Fruit fly (Drosophila melanogaster): ENCODE results near the gene Sk1.

Gene Sk1

DNA sequence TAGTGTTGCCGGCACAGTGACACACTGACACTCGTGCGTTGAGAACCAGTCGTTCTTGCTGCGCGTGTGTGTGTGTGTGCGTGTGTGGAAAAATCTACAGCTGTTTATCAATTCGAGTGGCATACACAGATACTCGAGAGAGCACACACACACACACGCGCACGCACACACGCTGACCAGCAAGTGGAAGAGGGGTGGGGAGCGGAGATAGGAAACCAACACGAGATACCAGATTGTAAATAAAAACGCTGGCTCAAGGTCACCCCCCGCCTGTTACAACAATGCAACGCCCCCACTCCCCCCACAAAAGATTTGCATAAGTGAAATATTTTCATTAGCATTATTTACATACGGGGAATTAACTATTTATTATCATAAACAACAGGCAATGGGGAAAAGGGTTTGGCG, 15.1 kb upstream of the Sk1 start:
- no peak for TF ChIP-seq CTCF (optimal IDR thresholded peaks at IDR 0.05)
- TF ChIP-seq CG8478 (optimal IDR thresholded peaks at IDR 0.05), result no peak

DNA sequence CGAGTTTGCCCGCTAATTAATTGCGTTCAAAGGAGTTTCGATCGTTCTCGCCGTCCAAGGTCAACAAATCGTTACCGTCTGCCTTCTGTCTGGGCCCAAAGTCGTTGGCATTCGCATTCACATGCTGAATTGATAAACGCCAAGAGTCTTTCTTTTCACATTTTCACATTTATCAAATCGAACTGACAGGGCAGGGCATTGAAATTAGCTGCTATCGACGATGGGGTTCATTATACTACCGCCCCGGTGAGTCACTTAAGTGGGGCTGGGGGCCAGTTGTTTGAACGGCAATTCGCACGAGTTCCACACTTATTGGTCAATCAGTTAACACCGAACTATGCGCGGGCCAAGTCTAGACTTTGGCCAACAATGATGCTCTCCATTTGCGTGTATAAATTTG, 11.4 kb upstream of the Sk1 start:
- no peak for TF ChIP-seq CG8478 (optimal IDR thresholded peaks at IDR 0.05)
- no peak for TF ChIP-seq CTCF (optimal IDR thresholded peaks at IDR 0.05)

DNA sequence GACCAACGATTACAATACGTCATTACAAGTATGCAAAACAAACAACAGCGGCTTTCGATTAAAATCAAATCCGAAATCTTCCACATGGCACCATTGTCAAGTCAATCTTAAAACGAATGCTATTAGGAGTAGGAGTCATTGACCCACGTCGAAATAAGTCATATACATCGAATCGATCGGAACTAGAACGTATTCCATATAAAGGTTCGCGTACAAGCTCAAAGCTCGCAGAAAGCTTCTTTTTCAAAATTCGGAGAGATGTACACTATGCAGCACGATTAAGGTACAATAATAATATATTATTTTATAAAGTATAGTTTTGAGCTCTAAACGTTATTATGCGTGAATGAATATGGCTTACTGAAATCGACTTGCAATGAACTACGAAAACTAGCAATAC, 8.4 kb upstream of the Sk1 start:
- no peak for TF ChIP-seq CG8478 (optimal IDR thresholded peaks at IDR 0.05)
- TF ChIP-seq CTCF (optimal IDR thresholded peaks at IDR 0.05), result no peak

DNA sequence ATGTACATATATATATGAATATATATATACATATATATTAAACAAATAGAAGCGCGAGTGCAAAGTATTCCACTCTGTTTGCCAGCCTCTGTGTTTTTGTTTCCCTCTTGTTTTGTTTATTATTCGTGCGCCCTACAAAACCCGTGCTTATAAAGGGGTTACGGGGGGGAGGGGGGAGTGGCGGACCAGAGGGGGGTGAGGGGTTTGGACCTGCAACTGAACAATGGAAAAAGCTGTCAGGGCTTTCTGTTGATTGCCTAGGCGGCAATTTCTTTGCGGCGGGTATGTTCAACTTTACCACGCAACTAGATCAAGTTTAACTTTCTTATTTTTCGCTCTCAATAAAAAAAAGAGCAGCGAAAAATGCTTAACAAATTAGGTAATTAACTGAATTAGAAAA, 3.1 kb upstream of the Sk1 start:
- TF ChIP-seq CTCF (optimal IDR thresholded peaks at IDR 0.05) (no peak), CG8478 (optimal IDR thresholded peaks at IDR 0.05) (no peak)

DNA sequence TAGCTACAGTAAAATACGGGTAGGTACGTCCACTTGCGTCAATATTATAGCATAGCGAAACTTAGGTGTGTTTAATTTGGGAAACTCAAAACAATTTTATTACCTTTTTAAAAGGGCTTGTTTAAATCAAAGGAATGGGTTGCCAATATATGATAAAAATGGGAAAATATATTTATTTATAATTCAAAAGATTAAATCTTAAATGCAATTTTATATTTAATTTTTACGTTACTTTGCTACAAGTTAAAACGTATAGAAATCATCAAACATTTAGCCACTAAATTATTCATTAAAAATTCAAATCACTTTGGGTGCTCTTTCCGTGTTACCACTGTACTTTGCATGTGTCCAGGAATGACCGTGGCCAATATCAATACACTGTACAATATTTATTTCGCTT, 1.4 kb upstream of the Sk1 start:
- TF ChIP-seq CTCF (optimal IDR thresholded peaks at IDR 0.05) (no peak), CG8478 (optimal IDR thresholded peaks at IDR 0.05) (no peak)

DNA sequence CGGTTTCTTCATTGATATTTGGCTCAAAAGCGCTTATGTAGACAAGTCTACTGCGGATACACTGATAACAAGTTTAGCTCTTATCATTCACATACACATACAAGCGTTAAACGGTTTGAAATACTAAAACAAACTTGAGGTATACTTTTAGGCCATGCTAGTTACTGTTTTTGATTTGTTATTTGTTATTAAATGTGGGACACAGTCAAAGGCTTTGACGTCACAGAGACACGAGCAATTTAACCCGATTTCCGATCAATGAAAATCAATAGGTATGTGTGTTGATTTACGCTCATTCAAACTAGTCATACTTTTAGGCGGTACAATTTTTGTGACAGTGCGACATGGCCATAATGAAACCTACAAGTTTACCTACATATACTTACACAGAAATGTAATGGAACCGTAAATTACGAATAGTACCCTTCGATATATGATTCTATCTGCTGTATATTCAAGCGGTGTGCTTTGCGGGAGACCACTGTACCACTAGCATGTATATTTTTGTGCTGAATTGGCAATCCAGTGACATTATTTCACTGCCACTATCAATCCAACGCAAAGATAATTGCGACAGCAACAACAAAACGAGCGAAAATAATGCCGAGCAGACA, 4.6 kb downstream of the Sk1 start:
- TF ChIP-seq CG8478 (optimal IDR thresholded peaks at IDR 0.05) (no peak), CTCF (optimal IDR thresholded peaks at IDR 0.05) (no peak)

DNA sequence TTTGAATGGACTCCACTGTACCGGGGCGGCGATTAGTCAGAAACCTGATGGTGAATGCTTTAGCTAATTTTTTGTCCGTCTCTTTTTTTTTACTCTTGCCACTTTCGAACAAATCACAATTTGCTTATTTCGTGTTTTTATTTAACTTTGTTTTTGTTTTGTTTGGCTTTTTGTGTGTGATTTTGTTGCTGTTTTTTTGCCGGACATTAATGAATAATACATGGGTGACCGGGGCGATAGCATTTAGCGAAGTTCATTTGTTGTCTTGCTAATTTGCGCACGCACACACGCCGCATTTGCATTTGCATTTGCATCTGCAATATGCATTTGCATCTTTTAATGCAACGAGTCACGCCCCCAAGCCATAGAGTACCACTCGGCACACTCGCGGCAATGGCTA, 6.3 kb downstream of the Sk1 start:
- TF ChIP-seq CG8478 (optimal IDR thresholded peaks at IDR 0.05) (no peak), CTCF (optimal IDR thresholded peaks at IDR 0.05) (no peak)

DNA sequence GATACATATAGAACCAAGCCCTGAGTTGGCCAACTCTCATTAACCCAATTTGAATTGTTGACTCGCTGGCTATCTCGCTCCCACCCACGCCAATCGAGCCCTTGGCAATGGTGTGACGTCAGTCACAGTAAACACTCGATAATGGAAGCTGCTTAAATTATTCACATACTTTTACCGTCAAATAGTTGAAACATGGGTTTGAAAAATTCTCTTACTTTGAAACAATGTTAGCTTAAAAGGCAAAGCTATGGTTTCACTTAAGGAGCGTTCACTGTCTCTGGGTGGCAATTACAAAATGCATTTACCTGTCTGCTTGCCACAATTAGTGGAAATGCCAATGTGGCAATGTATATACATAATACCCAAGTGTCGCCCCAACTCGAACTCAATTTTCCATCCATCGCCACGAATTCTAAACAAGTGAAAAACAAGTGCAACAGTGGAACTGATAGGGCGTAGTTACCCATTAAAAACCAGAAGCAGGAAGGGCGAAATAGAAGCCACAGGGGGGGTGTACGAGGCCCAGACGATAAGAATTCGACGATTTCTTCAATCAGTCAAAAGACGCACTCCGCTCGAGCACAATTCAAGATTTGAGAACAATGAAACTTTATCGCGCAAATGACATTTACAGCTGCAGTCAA, 7.3 kb downstream of the Sk1 start:
- TF ChIP-seq CG8478 (optimal IDR thresholded peaks at IDR 0.05) (no peak), CTCF (optimal IDR thresholded peaks at IDR 0.05) (no peak)

DNA sequence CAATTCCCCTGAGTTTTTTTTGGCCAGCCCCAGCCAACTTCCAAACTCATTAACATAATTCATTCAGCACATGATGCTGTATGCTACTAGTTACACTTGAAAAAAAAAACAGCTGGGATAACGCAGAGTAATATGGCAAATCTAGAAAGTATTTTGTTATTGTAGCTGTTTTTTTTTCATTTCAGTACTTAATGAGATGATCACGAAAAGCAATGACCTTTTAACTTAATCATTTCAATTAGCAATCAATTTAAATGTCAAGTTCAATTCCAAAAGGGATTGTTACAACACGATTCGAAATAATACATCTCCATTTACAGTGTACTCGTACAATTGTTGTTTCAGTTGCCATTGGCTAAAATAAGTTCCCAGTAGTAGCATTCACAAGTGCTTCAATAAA, 8.1 kb downstream of the Sk1 start:
- no peak for TF ChIP-seq CTCF (optimal IDR thresholded peaks at IDR 0.05)
- TF ChIP-seq CG8478 (optimal IDR thresholded peaks at IDR 0.05), result no peak

DNA sequence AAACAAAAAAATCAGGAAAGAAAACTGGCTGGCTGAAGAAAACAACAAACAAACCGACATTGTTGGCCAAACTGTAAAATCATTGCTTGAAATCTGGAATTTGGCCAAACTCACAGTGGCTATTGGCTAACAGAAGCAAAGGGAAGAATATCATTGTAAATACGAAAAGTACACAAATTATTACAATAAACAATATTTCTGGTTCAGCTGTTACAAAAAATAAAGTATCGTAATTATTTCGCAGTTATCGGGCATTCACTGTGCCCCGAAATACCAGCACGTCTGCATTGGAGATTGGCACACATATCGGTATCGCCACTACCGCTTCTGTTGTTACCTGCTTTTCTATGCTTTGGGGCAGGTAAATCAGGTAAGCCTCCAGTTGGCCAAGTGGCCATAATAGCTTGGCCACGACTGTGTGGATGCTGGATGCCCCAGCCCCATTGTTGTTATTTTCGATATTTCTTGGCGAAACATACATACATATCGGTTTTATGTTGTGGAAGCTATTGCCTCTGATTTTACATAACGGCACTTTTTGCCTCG, 8.8 kb downstream of the Sk1 start:
- no peak for TF ChIP-seq CTCF (optimal IDR thresholded peaks at IDR 0.05)
- TF ChIP-seq CG8478 (optimal IDR thresholded peaks at IDR 0.05), result no peak

DNA sequence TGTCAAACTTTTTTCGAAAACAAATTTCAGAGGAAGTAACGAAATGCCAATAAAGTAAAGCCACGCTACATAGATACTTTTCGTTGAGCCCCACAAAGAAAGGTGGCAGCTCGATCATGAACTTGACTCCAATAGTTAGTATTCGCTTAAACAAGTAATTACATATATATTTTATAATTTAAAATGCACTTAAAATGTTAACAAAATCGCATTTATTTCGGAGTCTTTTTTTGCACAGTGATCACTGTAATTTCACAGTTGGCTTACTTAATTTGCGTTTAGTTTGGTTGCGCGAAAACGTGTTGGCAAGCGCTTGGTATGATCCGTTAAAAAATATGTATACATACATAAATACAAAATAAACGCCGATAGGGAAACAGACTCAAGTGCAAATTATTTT, 9.3 kb downstream of the Sk1 start:
- no peak for TF ChIP-seq CTCF (optimal IDR thresholded peaks at IDR 0.05)
- no peak for TF ChIP-seq CG8478 (optimal IDR thresholded peaks at IDR 0.05)

DNA sequence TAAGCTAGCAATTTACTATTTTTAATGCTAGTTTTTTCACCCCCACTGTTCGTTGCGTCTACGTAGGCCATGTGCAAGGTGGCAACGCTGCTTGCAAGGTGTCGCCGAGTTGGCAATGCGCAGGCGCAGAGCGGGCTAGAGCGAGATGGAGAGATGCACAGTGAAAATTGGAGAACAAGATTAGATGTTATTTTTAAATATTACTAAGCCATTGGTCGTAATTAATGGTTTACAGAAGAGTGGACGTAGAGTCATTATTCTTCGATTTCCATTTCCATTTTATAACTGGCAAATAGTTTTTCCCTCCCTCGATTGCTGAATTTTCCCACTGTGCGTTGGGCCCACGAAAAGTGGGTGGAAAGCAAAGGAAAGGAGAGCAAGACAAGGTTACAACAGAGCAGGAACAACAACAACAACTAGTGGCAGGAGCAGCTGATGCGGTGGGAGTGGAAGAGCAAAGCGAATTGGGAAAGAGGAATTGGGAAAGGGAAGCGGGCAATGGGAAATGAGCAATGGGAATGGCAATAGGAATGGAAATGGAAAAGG, 10.6 kb downstream of the Sk1 start:
- no peak for TF ChIP-seq CG8478 (optimal IDR thresholded peaks at IDR 0.05)
- TF ChIP-seq CTCF (optimal IDR thresholded peaks at IDR 0.05), result no peak

DNA sequence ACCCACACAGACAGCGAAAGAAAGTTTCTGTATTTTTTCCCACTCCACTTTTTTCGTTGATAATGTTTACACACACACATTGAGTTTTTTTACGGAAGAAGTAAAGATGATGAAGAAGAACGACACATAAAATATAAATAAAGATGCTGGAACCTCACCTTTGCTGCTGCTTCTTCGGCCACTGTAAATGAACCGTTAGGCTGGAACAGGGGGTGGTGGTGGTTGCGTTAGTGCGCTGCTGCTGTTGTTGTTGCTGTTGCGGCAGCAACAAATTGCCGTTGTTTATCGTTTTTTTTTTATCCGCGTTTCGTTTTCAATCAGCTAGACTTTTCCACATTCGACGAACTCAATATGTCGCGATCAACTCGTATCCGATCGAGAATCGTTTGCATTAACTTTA, 11.3 kb downstream of the Sk1 start:
- no peak for TF ChIP-seq CG8478 (optimal IDR thresholded peaks at IDR 0.05)
- no peak for TF ChIP-seq CTCF (optimal IDR thresholded peaks at IDR 0.05)

DNA sequence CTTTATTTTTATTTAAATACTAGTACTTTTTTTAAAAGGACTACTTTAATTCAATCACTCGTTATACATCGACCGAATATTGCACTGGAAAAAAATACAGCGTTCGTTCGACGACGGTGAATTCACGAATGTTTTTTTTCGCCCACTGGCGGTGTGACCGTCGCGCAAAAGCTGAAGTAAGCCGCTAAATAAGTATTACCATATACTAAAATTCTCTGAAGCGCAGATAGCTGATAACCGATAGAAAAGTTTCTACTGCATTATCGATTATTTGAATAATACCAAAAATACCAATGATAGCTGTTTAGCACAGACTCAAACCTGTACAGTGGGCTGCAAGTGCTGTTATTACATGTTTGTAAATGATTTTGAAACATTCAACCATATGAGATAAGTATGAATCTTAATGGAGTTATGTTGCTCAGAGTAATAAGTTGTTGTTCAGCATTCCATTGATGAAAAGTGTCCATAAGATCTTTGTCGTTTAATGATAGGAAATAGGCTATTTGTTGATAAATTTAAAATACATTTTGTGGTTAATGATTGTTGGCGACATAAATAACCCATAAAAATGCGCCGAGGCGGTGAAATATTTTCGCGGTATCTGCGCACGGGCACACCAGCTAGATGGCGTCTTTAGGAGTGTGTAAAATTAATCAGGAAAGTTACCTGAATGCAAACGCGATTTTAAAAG, 12.0 kb downstream of the Sk1 start, which contains the start of the genes Evi5 and HP5:
Gene Evi5 (minus strand): TSS at position 198 of the 694 bp plus-strand sequence.
Gene HP5 (plus strand): TSS at position 598 of the 694 bp plus-strand sequence.
- TF ChIP-seq CG8478 (optimal IDR thresholded peaks at IDR 0.05) (no peak), CTCF (optimal IDR thresholded peaks at IDR 0.05) (peak in 1 of 2 experiments; percentile 52)

DNA sequence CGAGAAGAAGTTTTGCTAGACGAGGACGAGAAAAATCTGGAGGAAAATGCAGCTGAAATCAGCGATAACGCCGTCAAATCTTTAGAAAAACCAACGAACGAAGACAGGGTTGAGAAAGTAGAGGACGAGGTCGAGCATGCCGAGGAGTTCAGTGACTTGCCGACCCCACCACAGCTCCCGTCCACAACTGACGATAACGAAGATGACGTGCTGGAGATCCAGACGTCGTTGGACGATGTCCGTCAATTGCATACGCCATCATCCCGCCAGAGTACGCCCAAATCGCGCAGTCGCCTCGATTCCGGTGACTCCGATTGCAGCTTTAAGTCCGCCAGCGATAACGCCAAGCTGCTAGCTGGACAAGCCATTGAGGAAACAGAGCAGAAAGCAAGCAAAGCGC, 14.8 kb downstream of the Sk1 start:
- TF ChIP-seq CTCF (optimal IDR thresholded peaks at IDR 0.05) (no peak), CG8478 (optimal IDR thresholded peaks at IDR 0.05) (no peak)

Data from S2 (cell line).